Fruit fly (Drosophila melanogaster): ENCODE data around the gene GstD1.
A peak's percentile ranks its signal among the peaks of the same experiment; 100 is the strongest.

The GstD1 gene

DNA sequence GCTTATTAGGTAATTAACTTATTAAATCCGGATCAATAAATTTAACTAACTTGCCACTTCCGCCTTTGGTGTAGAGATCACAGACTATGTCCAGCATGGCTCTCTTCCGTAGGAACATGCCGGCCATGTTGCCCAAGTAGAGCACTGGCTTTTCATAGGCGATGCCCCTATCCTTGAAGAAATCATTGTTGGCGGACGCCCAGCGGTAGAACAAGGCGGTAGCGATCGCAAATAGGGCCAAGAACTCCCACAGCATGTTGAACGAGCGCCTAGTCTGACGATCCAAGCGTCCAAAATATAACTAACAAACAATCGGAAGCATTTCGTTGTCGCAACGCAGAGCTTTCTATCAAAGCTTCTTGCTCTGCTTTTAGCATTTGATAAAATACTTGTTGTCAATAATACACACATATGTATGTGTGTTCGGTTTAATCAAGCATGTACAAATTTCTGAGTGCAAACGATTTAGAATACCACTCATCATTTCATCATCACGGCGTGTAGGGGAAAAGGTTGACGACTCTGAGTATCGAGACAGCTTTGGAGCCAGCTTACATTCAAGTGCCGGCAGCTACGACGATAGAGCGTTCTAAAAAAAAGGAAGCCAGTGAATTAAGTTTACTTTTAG, 29.7 kb upstream of the GstD1 start, which contains the start of gene Cyp9f3 (continued):
- TF ChIP-seq z (GFP tag; IDR thresholded peaks at IDR 0.05) (peak; percentile 88), jumu (GFP tag; optimal IDR thresholded peaks at IDR 0.05) (no peak), dysf (GFP tag; IDR thresholded peaks at IDR 0.05) (0 out of 3 replicates have a peak, but pooled peaks have one; percentile 22), exex (tag; optimal IDR thresholded peaks at IDR 0.05) (peak; percentile 53), CG34376 (GFP tag; optimal IDR thresholded peaks at IDR 0.05) (peak; percentile 96), CG42726 (GFP tag; IDR thresholded peaks at IDR 0.05; ENCODE audit: partially characterized antibody) (peak; percentile 46; the same call in 1 of the 2 replicates), CG6854 (GFP tag; optimal IDR thresholded peaks at IDR 0.05) (no peak), CG2712 (tag; optimal IDR thresholded peaks at IDR 0.05) (no peak), MTF-1 (GFP tag; optimal IDR thresholded peaks at IDR 0.05; ENCODE audit: borderline replicate concordance) (peak; percentile 22), inv (GFP tag; IDR thresholded peaks at IDR 0.05; ENCODE audit: partially characterized antibody) (no peak), zf30C (GFP tag; optimal IDR thresholded peaks at IDR 0.05) (no peak), sug (tag; optimal IDR thresholded peaks at IDR 0.05) (peak; percentile 2), CG17361 (GFP tag; IDR thresholded peaks at IDR 0.05) (no peak), CG2116 (GFP tag; optimal IDR thresholded peaks at IDR 0.05) (no peak), usp (GFP tag; optimal IDR thresholded peaks at IDR 0.05) (no peak), CG8765 (GFP tag; IDR thresholded peaks at IDR 0.05) (no peak), CG12155 (GFP tag; optimal IDR thresholded peaks at IDR 0.05) (no peak), CG8281 (tag; optimal IDR thresholded peaks at IDR 0.05) (peak; percentile 8), Fer2 (tag; optimal IDR thresholded peaks at IDR 0.05) (no peak), CG17612 (GFP tag; IDR thresholded peaks at IDR 0.05) (no peak), mirr (GFP tag; optimal IDR thresholded peaks at IDR 0.05) (peak; percentile 69), tll (GFP tag; optimal IDR thresholded peaks at IDR 0.05) (no peak), Xbp1 (GFP tag; optimal IDR thresholded peaks at IDR 0.05) (no peak), bbx (GFP tag; IDR thresholded peaks at IDR 0.05; ENCODE audit: partially characterized antibody) (0 out of 2 replicates have a peak, but pooled peaks have one; percentile 9), dpn (GFP tag; optimal IDR thresholded peaks at IDR 0.05) (no peak), CG12219 (GFP tag; optimal IDR thresholded peaks at IDR 0.05) (no peak), CG10366 (GFP tag; IDR thresholded peaks at IDR 0.05) (no peak), Nf-YA (GFP tag; IDR thresholded peaks at IDR 0.05) (no peak), CG3838 (GFP tag; optimal IDR thresholded peaks at IDR 0.05) (peak; percentile 10), CG14667 (GFP tag; IDR thresholded peaks at IDR 0.05) (no peak), ab (GFP tag; optimal IDR thresholded peaks at IDR 0.05) (no peak), chinmo (GFP tag; IDR thresholded peaks at IDR 0.05; ENCODE audit: partially characterized antibody) (0 out of 4 replicates have a peak, but pooled peaks have one; percentile 43), CG15514 (GFP tag; optimal IDR thresholded peaks at IDR 0.05) (peak; percentile 3), YL-1 (GFP tag; optimal IDR thresholded peaks at IDR 0.05) (no peak), Chrac-16 (GFP tag; optimal IDR thresholded peaks at IDR 0.05) (no peak), chm (GFP tag; IDR thresholded peaks at IDR 0.05) (peak; percentile 43), cato (GFP tag; optimal IDR thresholded peaks at IDR 0.05; ENCODE audit: borderline replicate concordance) (no peak), CG13287 (GFP tag; IDR thresholded peaks at IDR 0.05; ENCODE audit: partially characterized antibody) (peak; percentile 25; the same call in 1 of the 2 replicates), aop (GFP tag; IDR thresholded peaks at IDR 0.05) (no peak), Ets65A (GFP tag) (peak; percentile 50), nerfin-2 (GFP tag; IDR thresholded peaks at IDR 0.05; ENCODE audit: partially characterized antibody) (0 out of 2 replicates have a peak, but pooled peaks have one; percentile 20), Sry-β (GFP tag; optimal IDR thresholded peaks at IDR 0.05) (no peak), vfl (GFP tag; optimal IDR thresholded peaks at IDR 0.05) (no peak)
